Worm (Caenorhabditis elegans) whole organism, midembryonic: Measurements from ENCODE around the gene aptf-4.

Source experiments
- T22C8.4 ChIP-seq: fragments of 200-800 bp; sonication (Bioruptor generic); IDR thresholded peaks from 2 replicates; pipeline ENCODE4 v1.3.6; 2022; ENCODE audit warnings: missing genetic modification characterization, missing compliant biosample characterization
- cog-1 ChIP-seq: sonication (generic microtip); optimal IDR thresholded peaks from 2 replicates; lab custom pipeline; 2016; ENCODE audit warnings: missing genetic modification characterization, missing compliant biosample characterization
- flt-1 ChIP-seq: fragments of 200-800 bp; sonication (Bioruptor generic); IDR thresholded peaks from 2 replicates; pipeline ENCODE4 v1.3.6; 2022; ENCODE audit warnings: missing genetic modification characterization, missing compliant biosample characterization
- klf-2 ChIP-seq: fragments of 200-800 bp; sonication (Bioruptor generic); conservative IDR thresholded peaks from 2 replicates; pipeline ENCODE4 v1.3.6; 2022; ENCODE audit warnings: missing genetic modification reagents, missing genetic modification characterization, missing compliant biosample characterization
- med-1 ChIP-seq: sonication (generic microtip); optimal IDR thresholded peaks from 2 replicates; lab custom pipeline; 2017; ENCODE audit warnings: missing genetic modification characterization, mild to moderate bottlenecking, missing compliant biosample characterization, antibody characterized with exemption, missing genetic modification reagents; ENCODE audit not compliant: insufficient read depth
- ref-1 ChIP-seq: fragments of 200-800 bp; sonication (Bioruptor generic); conservative IDR thresholded peaks from 2 replicates; pipeline ENCODE4 v1.3.6; 2022; ENCODE audit warnings: missing genetic modification reagents, missing genetic modification characterization, missing compliant biosample characterization
- tab-1 ChIP-seq: fragments of 200-800 bp; sonication (Bioruptor generic); IDR thresholded peaks from 2 replicates; pipeline ENCODE4 v1.3.6; 2022; ENCODE audit warnings: missing genetic modification characterization, missing compliant biosample characterization
- ztf-23 ChIP-seq: fragments of 200-800 bp; sonication (Bioruptor generic); IDR thresholded peaks from 2 replicates; pipeline ENCODE4 v1.3.6; 2022; ENCODE audit warnings: missing genetic modification reagents, missing genetic modification characterization, missing compliant biosample characterization
- ztf-29 ChIP-seq: fragments of 200-800 bp; sonication (Bioruptor generic); IDR thresholded peaks from 2 replicates; pipeline ENCODE4 v1.3.6; 2022; ENCODE audit warnings: missing genetic modification reagents, missing genetic modification characterization, missing compliant biosample characterization

Gene aptf-4

ce11 chrII:8593840-8594625 is 3.2 kb downstream of the aptf-4 start, which contains the start of gene aptf-3:
TSS of gene aptf-3 (plus strand) at chrII:8594190.
- no peak for TF ChIP-seq ztf-29 (GFP tag; lab: Robert Waterston, UW)
- TF ChIP-seq tab-1 (GFP tag; lab: Robert Waterston, UW) = no peak
- no peak for TF ChIP-seq med-1 (GFP tag; lab: Kevin White, UChicago)
- TF ChIP-seq ref-1 (GFP tag; lab: Robert Waterston, UW) = no peak
- no peak for TF ChIP-seq cog-1 (tag; lab: Kevin White, UChicago)
- TF ChIP-seq ztf-23 (GFP tag; lab: Robert Waterston, UW) = no peak
- no peak for TF ChIP-seq T22C8.4 (GFP tag; lab: Robert Waterston, UW)
- TF ChIP-seq flt-1 = no peak
- TF ChIP-seq klf-2 (GFP tag; lab: Robert Waterston, UW) = no peak

- TF ChIP-seq ref-1 (GFP tag; lab: Robert Waterston, UW) (no peak), flt-1 (no peak), ztf-23 (GFP tag; lab: Robert Waterston, UW) (no peak), T22C8.4 (GFP tag; lab: Robert Waterston, UW) (no peak), ztf-29 (GFP tag; lab: Robert Waterston, UW) (no peak), klf-2 (GFP tag; lab: Robert Waterston, UW) (no peak), tab-1 (GFP tag; lab: Robert Waterston, UW) (no peak), cog-1 (tag; lab: Kevin White, UChicago) (no peak)
These were observed 8.4 kb downstream of the aptf-4 start, which contains the start of gene F28C6.5 for ce11 chrII:8599214-8599613. TSS of gene F28C6.5 (plus strand) at chrII:8599514.

ce11 chrII:8600165-8600564 is 9.4 kb downstream of the aptf-4 start, which contains the start of gene pigg-1:
TSS of gene pigg-1 (minus strand) at chrII:8600265.
- TF ChIP-seq klf-2 (GFP tag; lab: Robert Waterston, UW) (no peak), ref-1 (GFP tag; lab: Robert Waterston, UW) (no peak), tab-1 (GFP tag; lab: Robert Waterston, UW) (no peak), T22C8.4 (GFP tag; lab: Robert Waterston, UW) (no peak), cog-1 (tag; lab: Kevin White, UChicago) (no peak), ztf-29 (GFP tag; lab: Robert Waterston, UW) (no peak), ztf-23 (GFP tag; lab: Robert Waterston, UW) (no peak), flt-1 (no peak), med-1 (GFP tag; lab: Kevin White, UChicago) (no peak)

DNA sequence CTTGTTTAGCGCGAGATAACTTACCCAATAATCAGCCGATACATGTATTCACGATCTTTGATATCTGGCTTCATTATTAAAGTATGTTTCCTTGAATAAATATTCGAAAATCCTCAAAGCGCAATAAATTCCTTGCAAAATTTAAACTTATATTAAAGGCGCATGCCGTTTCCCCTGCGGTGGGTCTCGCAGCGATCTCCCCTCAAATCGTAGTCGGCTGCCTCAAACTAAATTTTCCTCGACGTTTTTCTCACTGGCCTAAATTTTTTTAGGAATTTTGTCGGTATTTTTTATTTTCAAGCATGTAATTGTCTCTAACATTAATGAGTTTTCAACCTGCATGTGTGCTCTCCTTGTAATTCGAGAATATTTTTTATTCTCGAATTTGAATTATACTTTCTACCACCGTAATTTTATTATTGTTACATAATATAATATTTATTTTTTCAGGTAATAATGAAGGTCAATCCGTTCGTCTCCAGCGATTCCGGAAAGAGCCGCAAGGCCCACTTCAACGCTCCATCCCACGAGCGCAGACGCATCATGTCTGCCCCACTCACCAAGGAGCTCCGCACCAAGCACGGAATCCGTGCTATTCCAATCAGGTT is 11.7 kb downstream of the aptf-4 start, which contains the start of the genes cpf-1 and rpl-26:
cpf-1 (minus strand) TSS at position 104 of the 608 bp plus-strand sequence.
rpl-26 (plus strand) TSS at position 449 of the 608 bp plus-strand sequence.
- TF ChIP-seq ztf-23 (GFP tag; lab: Robert Waterston, UW) (no peak), tab-1 (GFP tag; lab: Robert Waterston, UW) (no peak), ref-1 (GFP tag; lab: Robert Waterston, UW) (no peak), ztf-29 (GFP tag; lab: Robert Waterston, UW) (no peak), flt-1 (no peak)

ce11 chrII:8603567-8604359 is 13.0 kb downstream of the aptf-4 start, which contains the start of gene suf-1:
TSS of gene suf-1 (plus strand) at chrII:8603846.
- TF ChIP-seq flt-1 (no peak), ztf-23 (GFP tag; lab: Robert Waterston, UW) (no peak), ref-1 (GFP tag; lab: Robert Waterston, UW) (no peak), T22C8.4 (GFP tag; lab: Robert Waterston, UW) (no peak), med-1 (GFP tag; lab: Kevin White, UChicago) (no peak), klf-2 (GFP tag; lab: Robert Waterston, UW) (no peak), tab-1 (GFP tag; lab: Robert Waterston, UW) (no peak), ztf-29 (GFP tag; lab: Robert Waterston, UW) (no peak), cog-1 (tag; lab: Kevin White, UChicago) (no peak)

ce11 chrII:8606549-8606948 is 15.8 kb downstream of the aptf-4 start, which contains the start of gene F28C6.8:
TSS of gene F28C6.8 (plus strand) at chrII:8606849.
- no peak for TF ChIP-seq T22C8.4 (GFP tag; lab: Robert Waterston, UW)
- TF ChIP-seq flt-1 = no peak
- TF ChIP-seq ref-1 (GFP tag; lab: Robert Waterston, UW) = no peak
- TF ChIP-seq ztf-23 (GFP tag; lab: Robert Waterston, UW) = no peak
- TF ChIP-seq med-1 (GFP tag; lab: Kevin White, UChicago) = no peak
- TF ChIP-seq tab-1 (GFP tag; lab: Robert Waterston, UW) = no peak
- TF ChIP-seq cog-1 (tag; lab: Kevin White, UChicago) = no peak
- no peak for TF ChIP-seq klf-2 (GFP tag; lab: Robert Waterston, UW)
- TF ChIP-seq ztf-29 (GFP tag; lab: Robert Waterston, UW) = no peak

- no peak for TF ChIP-seq ztf-29 (GFP tag; lab: Robert Waterston, UW)
- TF ChIP-seq med-1 (GFP tag; lab: Kevin White, UChicago) = no peak
- no peak for TF ChIP-seq T22C8.4 (GFP tag; lab: Robert Waterston, UW)
- no peak for TF ChIP-seq cog-1 (tag; lab: Kevin White, UChicago)
- TF ChIP-seq ztf-23 (GFP tag; lab: Robert Waterston, UW) = no peak
- no peak for TF ChIP-seq klf-2 (GFP tag; lab: Robert Waterston, UW)
- TF ChIP-seq ref-1 (GFP tag; lab: Robert Waterston, UW) = no peak
- TF ChIP-seq flt-1 = no peak
- TF ChIP-seq tab-1 (GFP tag; lab: Robert Waterston, UW) = no peak
These were observed 16.9 kb downstream of the aptf-4 start, which contains the start of gene F28C6.10 for ce11 chrII:8607662-8608061. TSS of gene F28C6.10 (plus strand) at chrII:8607962.

DNA sequence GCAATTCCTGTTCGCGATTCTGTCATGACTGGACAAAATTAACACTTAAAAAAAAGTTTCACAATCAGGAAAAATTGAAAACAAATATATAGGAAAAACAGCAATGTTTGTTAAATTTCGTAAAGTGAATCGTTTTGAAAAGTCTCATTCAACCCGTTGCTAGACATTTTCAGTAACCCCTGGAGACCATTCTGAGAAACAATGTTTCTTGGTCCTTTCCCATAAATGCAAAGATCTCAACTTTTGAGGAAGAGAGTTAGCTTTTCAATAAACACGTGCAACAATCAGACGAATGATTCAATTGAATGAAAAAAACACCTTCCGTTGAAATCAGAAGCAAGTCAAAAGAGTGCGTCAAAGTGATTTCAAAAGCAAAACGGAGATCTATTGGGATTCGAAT is 19.3 kb downstream of the aptf-4 start, which contains the start of gene F28C6.9:
F28C6.9 (minus strand) TSS at position 101 of the 400 bp plus-strand sequence.
- TF ChIP-seq ztf-29 (GFP tag; lab: Robert Waterston, UW) (no peak), tab-1 (GFP tag; lab: Robert Waterston, UW) (no peak), cog-1 (tag; lab: Kevin White, UChicago) (no peak), ref-1 (GFP tag; lab: Robert Waterston, UW) (no peak), med-1 (GFP tag; lab: Kevin White, UChicago) (no peak), T22C8.4 (GFP tag; lab: Robert Waterston, UW) (no peak), flt-1 (no peak), klf-2 (GFP tag; lab: Robert Waterston, UW) (no peak), ztf-23 (GFP tag; lab: Robert Waterston, UW) (no peak)
